Fruit fly (Drosophila melanogaster) whole organism, embryonic: ENCODE results near the gene Ir7g.

Experiments used
- B-H1 ChIP-seq: fragments of 200-800 bp; sonication (Bioruptor generic); IDR thresholded peaks from 3 replicates; pipeline ENCODE4 v1.3.6; 2022; ENCODE audit warnings: missing biosample characterization, missing genetic modification characterization
- CG10147 ChIP-seq: fragments of 200-800 bp; sonication (Bioruptor generic); optimal IDR thresholded peaks from 2 replicates; lab custom pipeline; 2019; ENCODE audit warnings: missing biosample characterization, mild to moderate bottlenecking, missing genetic modification characterization, moderate library complexity
- CG14710 ChIP-seq: fragments of 200-800 bp; sonication (Bioruptor generic); optimal IDR thresholded peaks from 3 replicates; lab custom pipeline; 2019; ENCODE audit warnings: missing biosample characterization, mild to moderate bottlenecking, missing genetic modification characterization, moderate library complexity
- CG14860 ChIP-seq: fragments of 200-800 bp; sonication (Bioruptor generic); IDR thresholded peaks from 3 replicates; pipeline ENCODE4 v1.3.6; 2022; ENCODE audit warnings: missing biosample characterization, missing genetic modification characterization; ENCODE audit not compliant: partially characterized antibody
- CG15011 ChIP-seq: fragments of 200-800 bp; sonication (Bioruptor generic); optimal IDR thresholded peaks from 3 replicates; lab custom pipeline; 2018; ENCODE audit warnings: missing biosample characterization, mild to moderate bottlenecking, missing genetic modification characterization
- CG15269 ChIP-seq: fragments of 200-800 bp; sonication (Bioruptor generic); optimal IDR thresholded peaks from 2 replicates; lab custom pipeline; 2018; ENCODE audit warnings: missing biosample characterization, mild to moderate bottlenecking, missing genetic modification characterization, moderate library complexity
- CG1603 ChIP-seq: fragments of 200-800 bp; sonication (Bioruptor generic); optimal IDR thresholded peaks from 2 replicates; lab custom pipeline; 2019; ENCODE audit warnings: missing biosample characterization, mild to moderate bottlenecking, missing genetic modification characterization, moderate library complexity
- CG30020 ChIP-seq: fragments of 200-800 bp; optimal IDR thresholded peaks from 2 replicates; lab custom pipeline; 2019; ENCODE audit warnings: missing biosample characterization, mild to moderate bottlenecking, missing genetic modification characterization, moderate library complexity
- CG34422 ChIP-seq: fragments of 200-800 bp; sonication (Bioruptor generic); IDR thresholded peaks from 3 replicates; pipeline ENCODE4 v1.3.6; 2022; ENCODE audit warnings: missing biosample characterization, missing genetic modification characterization
- CG3847 ChIP-seq: fragments of 200-800 bp; sonication (Bioruptor generic); IDR thresholded peaks from 2 replicates; pipeline ENCODE4 v1.3.6; 2022; ENCODE audit warnings: missing biosample characterization, missing genetic modification characterization
- CG5180 ChIP-seq: fragments of 200-800 bp; sonication (Bioruptor generic); optimal IDR thresholded peaks from 3 replicates; lab custom pipeline; 2017; ENCODE audit warnings: missing biosample characterization, missing genetic modification characterization, mild to moderate bottlenecking, moderate library complexity, missing genetic modification reagents
- CG6254 ChIP-seq: fragments of 200-800 bp; sonication (Bioruptor generic); optimal IDR thresholded peaks from 3 replicates; lab custom pipeline; 2017; ENCODE audit warnings: mild to moderate bottlenecking, missing biosample characterization, missing genetic modification reagents, missing genetic modification characterization
- CG8290 ChIP-seq, 3 experiments: fragments of 200-800 bp; sonication (Bioruptor generic); optimal IDR thresholded peaks; 2 replicates each; lab custom pipeline; 2016 to 2019; ENCODE audit warnings: missing biosample characterization in 3 of 3, missing genetic modification characterization in 3 of 3, mild to moderate bottlenecking in 2 of 3, moderate library complexity in 1 of 3
- Chrac-16 ChIP-seq: fragments of 200-800 bp; sonication (Bioruptor generic); optimal IDR thresholded peaks from 3 replicates; lab custom pipeline; 2016; ENCODE audit warnings: missing biosample characterization, missing genetic modification characterization
- Deaf1 ChIP-seq: fragments of 200-800 bp; optimal IDR thresholded peaks from 3 replicates; lab custom pipeline; 2019; ENCODE audit warnings: missing biosample characterization, mild to moderate bottlenecking, missing genetic modification characterization, moderate library complexity
- Dip2 ChIP-seq: fragments of 200-800 bp; sonication (Bioruptor generic); IDR thresholded peaks from 2 replicates; pipeline ENCODE4 v1.3.6; 2022; ENCODE audit warnings: missing biosample characterization, missing genetic modification characterization
- Dll ChIP-seq: fragments of 200-800 bp; sonication (Bioruptor generic); IDR thresholded peaks from 4 replicates; pipeline ENCODE4 v1.3.6; 2022; ENCODE audit warnings: missing biosample characterization, missing genetic modification characterization; ENCODE audit not compliant: partially characterized antibody
- Dref ChIP-seq: fragments of 200-800 bp; sonication (Bioruptor generic); IDR thresholded peaks from 2 replicates; pipeline ENCODE4 v1.3.6; 2022; ENCODE audit warnings: missing biosample characterization, missing genetic modification characterization
- Elba2 ChIP-seq: fragments of 200-800 bp; sonication (Bioruptor generic); optimal IDR thresholded peaks from 3 replicates; lab custom pipeline; 2016; ENCODE audit warnings: missing biosample characterization, missing genetic modification characterization
- Fer3 ChIP-seq: fragments of 200-800 bp; sonication (Bioruptor generic); optimal IDR thresholded peaks from 2 replicates; lab custom pipeline; 2018; ENCODE audit warnings: missing biosample characterization, mild to moderate bottlenecking, missing genetic modification characterization, moderate library complexity
- GATAe ChIP-seq: fragments of 200-800 bp; sonication (Bioruptor generic); conservative IDR thresholded peaks from 2 replicates; pipeline ENCODE4 v1.3.6; 2022; ENCODE audit warnings: missing biosample characterization, missing genetic modification characterization
- HmgZ ChIP-seq: fragments of 200-800 bp; sonication (Bioruptor generic); optimal IDR thresholded peaks from 2 replicates; lab custom pipeline; 2018; ENCODE audit warnings: missing biosample characterization, mild to moderate bottlenecking, missing genetic modification characterization
- MBD-R2 ChIP-seq: fragments of 200-800 bp; sonication (Bioruptor generic); IDR thresholded peaks from 2 replicates; pipeline ENCODE4 v1.3.6; 2022; ENCODE audit warnings: missing biosample characterization, missing genetic modification characterization
- Med ChIP-seq: fragments of 200-800 bp; sonication (Bioruptor generic); peaks from one replicate; lab custom pipeline; 2016; ENCODE audit warnings: missing biosample characterization, missing genetic modification characterization, mild to moderate bottlenecking, inconsistent platforms, moderate library complexity
- Pdp1 ChIP-seq, 2 experiments: fragments of 200-800 bp; sonication (Bioruptor generic); optimal IDR thresholded peaks; 3 replicates each; lab custom pipeline; 2016; ENCODE audit warnings: missing biosample characterization in 2 of 2, missing genetic modification characterization in 2 of 2, mild to moderate bottlenecking in 1 of 2, moderate library complexity in 1 of 2
- Rfx ChIP-seq: fragments of 200-800 bp; sonication (Bioruptor generic); IDR thresholded peaks from 2 replicates; pipeline ENCODE4 v1.3.6; 2022; ENCODE audit warnings: missing biosample characterization, missing genetic modification characterization
- Rx ChIP-seq: fragments of 200-800 bp; sonication (Bioruptor generic); IDR thresholded peaks from 2 replicates; pipeline ENCODE4 v1.3.6; 2022; ENCODE audit warnings: missing biosample characterization, missing genetic modification characterization
- Sox100B ChIP-seq: fragments of 200-800 bp; sonication (Bioruptor generic); optimal IDR thresholded peaks from 3 replicates; lab custom pipeline; 2018; ENCODE audit warnings: missing biosample characterization, mild to moderate bottlenecking, missing genetic modification characterization
- Stat92E ChIP-seq, 3 experiments: fragments of >200 bp in 2 of 3; fragments of 200-800 bp in 1 of 3; sonication (Bioruptor generic) in 1 of 3; optimal IDR thresholded peaks; 2 replicates each; lab custom pipeline; 2017 to 2019; ENCODE audit warnings: missing biosample characterization in 3 of 3, missing genetic modification characterization in 3 of 3, mild to moderate bottlenecking in 1 of 3, moderate library complexity in 1 of 3
- Xrp1 ChIP-seq: fragments of 200-800 bp; sonication (Bioruptor generic); IDR thresholded peaks from 2 replicates; pipeline ENCODE4 v1.3.6; 2022; ENCODE audit warnings: missing biosample characterization, missing genetic modification characterization
- ash1 ChIP-seq: fragments of 200-800 bp; sonication (Bioruptor generic); optimal IDR thresholded peaks from 2 replicates; lab custom pipeline; 2018; ENCODE audit warnings: missing biosample characterization, mild to moderate bottlenecking, missing genetic modification characterization
- bbx ChIP-seq: fragments of 200-800 bp; sonication (Bioruptor generic); IDR thresholded peaks from 2 replicates; pipeline ENCODE4 v1.3.6; 2022; ENCODE audit warnings: missing biosample characterization, missing genetic modification characterization; ENCODE audit not compliant: partially characterized antibody
- bsh ChIP-seq, 2 experiments: fragments of 200-800 bp; sonication (Bioruptor generic); optimal IDR thresholded peaks; 2 replicates each; lab custom pipeline; 2017 to 2018; ENCODE audit warnings: mild to moderate bottlenecking in 2 of 2, missing biosample characterization in 2 of 2, missing genetic modification characterization in 2 of 2, moderate library complexity in 1 of 2
- ci ChIP-seq: fragments of 200-800 bp; sonication (Bioruptor generic); IDR thresholded peaks from 3 replicates; pipeline ENCODE4 v1.3.6; 2022; ENCODE audit warnings: missing biosample characterization, missing genetic modification characterization
- dmrt11E ChIP-seq: fragments of 200-800 bp; sonication (Bioruptor generic); optimal IDR thresholded peaks from 3 replicates; lab custom pipeline; 2018; ENCODE audit warnings: missing biosample characterization, mild to moderate bottlenecking, missing genetic modification characterization, moderate library complexity
- gfzf ChIP-seq: fragments of 200-800 bp; sonication (Bioruptor generic); optimal IDR thresholded peaks from 2 replicates; lab custom pipeline; 2016; ENCODE audit warnings: missing biosample characterization, mild to moderate bottlenecking, missing genetic modification characterization, moderate library complexity
- grn ChIP-seq: fragments of 200-800 bp; sonication (Bioruptor generic); optimal IDR thresholded peaks from 3 replicates; lab custom pipeline; 2017; ENCODE audit warnings: missing biosample characterization, missing genetic modification characterization
- inv ChIP-seq: fragments of 200-800 bp; sonication (Bioruptor generic); IDR thresholded peaks from 2 replicates; pipeline ENCODE4 v1.3.6; 2022; ENCODE audit warnings: missing biosample characterization, missing genetic modification characterization; ENCODE audit not compliant: partially characterized antibody
- jigr1 ChIP-seq: fragments of 200-800 bp; sonication (Bioruptor generic); IDR thresholded peaks from 3 replicates; pipeline ENCODE4 v1.3.6; 2022; ENCODE audit warnings: missing biosample characterization, missing genetic modification characterization
- lab ChIP-seq: fragments of 200-800 bp; sonication (Bioruptor generic); optimal IDR thresholded peaks from 3 replicates; lab custom pipeline; 2017; ENCODE audit warnings: missing biosample characterization, missing genetic modification characterization, mild to moderate bottlenecking, moderate library complexity, missing genetic modification reagents
- mam ChIP-seq: fragments of 200-800 bp; sonication (Bioruptor generic); optimal IDR thresholded peaks from 3 replicates; lab custom pipeline; 2016; ENCODE audit warnings: missing biosample characterization, missing genetic modification characterization
- nerfin-1 ChIP-seq: fragments of 200-800 bp; sonication (Bioruptor generic); optimal IDR thresholded peaks from 3 replicates; lab custom pipeline; 2019; ENCODE audit warnings: missing biosample characterization, mild to moderate bottlenecking, missing genetic modification characterization, moderate library complexity
- org-1 ChIP-seq: fragments of 200-800 bp; sonication (Bioruptor generic); optimal IDR thresholded peaks from 2 replicates; lab custom pipeline; 2017; ENCODE audit warnings: missing biosample characterization, missing genetic modification characterization
- sd ChIP-seq: fragments of 200-800 bp; sonication (Bioruptor generic); optimal IDR thresholded peaks from 3 replicates; lab custom pipeline; 2018; ENCODE audit warnings: missing biosample characterization, mild to moderate bottlenecking, missing genetic modification characterization, moderate library complexity
- ssp ChIP-seq: fragments of 200-800 bp; sonication (Bioruptor generic); IDR thresholded peaks from 2 replicates; pipeline ENCODE4 v1.3.6; 2022; ENCODE audit warnings: missing biosample characterization, missing genetic modification characterization
- sug ChIP-seq: fragments of 200-800 bp; optimal IDR thresholded peaks from 2 replicates; lab custom pipeline; 2019; ENCODE audit warnings: missing biosample characterization, mild to moderate bottlenecking, missing genetic modification characterization, moderate library complexity
- unc-4 ChIP-seq: fragments of 200-800 bp; sonication (Bioruptor generic); IDR thresholded peaks from 2 replicates; pipeline ENCODE4 v1.3.6; 2022; ENCODE audit warnings: missing biosample characterization, missing genetic modification characterization; ENCODE audit not compliant: partially characterized antibody

Gene Ir7g

dm6 chrX:7935798-7936572 lies 51.5 kb downstream of the Ir7g start, which contains the start of gene Ubr3 (continued):
- peak; percentile 66 for TF ChIP-seq CG14860 (GFP tag; lab: Robert Waterston, UW)
- TF ChIP-seq inv (GFP tag; lab: Robert Waterston, UW): peak; percentile 74
- peak; percentile 4 for TF ChIP-seq mam (GFP tag; lab: Kevin White, UChicago)
- TF ChIP-seq ash1 (GFP tag; lab: Kevin White, UChicago): no peak
- TF ChIP-seq ssp (GFP tag; lab: Robert Waterston, UW): peak; percentile 90
- TF ChIP-seq nerfin-1 (tag; lab: Kevin White, UChicago): peak; percentile 22
- TF ChIP-seq CG15011 (GFP tag; lab: Kevin White, UChicago): no peak
- peak; percentile 29 for TF ChIP-seq CG30020 (tag; lab: Kevin White, UChicago)
- TF ChIP-seq CG5180 (GFP tag; lab: Kevin White, UChicago): no peak
- TF ChIP-seq ci (GFP tag; lab: Robert Waterston, UW): no peak
- TF ChIP-seq Dref (GFP tag; lab: Robert Waterston, UW): peak; percentile 87
- TF ChIP-seq Sox100B: no peak
- TF ChIP-seq Elba2: peak; percentile 17
- peak; percentile 64 for TF ChIP-seq sd (tag; lab: Kevin White, UChicago)
- peak; percentile 52 for TF ChIP-seq CG14710
- no peak for TF ChIP-seq Stat92E (GFP tag; optimal IDR thresholded peaks at IDR 0.05; lab: Kevin White, UChicago)
- peak; percentile 31; the same call in 1 of the 3 replicates for TF ChIP-seq CG34422 (GFP tag; lab: Robert Waterston, UW)
- TF ChIP-seq CG15269 (tag; lab: Kevin White, UChicago): peak; percentile 2
- TF ChIP-seq CG8290 (GFP tag; optimal IDR thresholded peaks at IDR 0.05; lab: Kevin White, UChicago): no peak
- TF ChIP-seq CG8290 (tag; optimal IDR thresholded peaks at IDR 0.05; lab: Kevin White, UChicago): peak in 1 of 2 experiments; percentile 59
- TF ChIP-seq Xrp1 (GFP tag; lab: Robert Waterston, UW): no peak
- TF ChIP-seq CG3847 (GFP tag; lab: Robert Waterston, UW): peak; percentile 32
- TF ChIP-seq grn: no peak
- TF ChIP-seq Chrac-16 (GFP tag; lab: Kevin White, UChicago): no peak
- no peak for TF ChIP-seq Dip2 (GFP tag; lab: Robert Waterston, UW)
- TF ChIP-seq CG1603 (tag; lab: Kevin White, UChicago): peak; percentile 71
- TF ChIP-seq MBD-R2 (GFP tag; lab: Robert Waterston, UW): peak; percentile 48; the same call in 1 of the 2 replicates
- no peak for TF ChIP-seq B-H1
- TF ChIP-seq bbx (GFP tag; lab: Robert Waterston, UW): peak; percentile 64
- TF ChIP-seq unc-4: peak; percentile 68
- no peak for TF ChIP-seq GATAe
- peak; percentile 72; the same call in 3 of the 4 replicates for TF ChIP-seq Dll
- no peak for TF ChIP-seq Fer3 (tag; lab: Kevin White, UChicago)
- TF ChIP-seq Rx (GFP tag; lab: Robert Waterston, UW): 0 out of 2 replicates have a peak, but pooled peaks have one; percentile 11
- TF ChIP-seq Pdp1 (GFP tag; optimal IDR thresholded peaks at IDR 0.05; lab: Kevin White, UChicago): peak in 1 of 2 experiments; percentile 19
- peak; percentile 67 for TF ChIP-seq Med
- TF ChIP-seq gfzf: peak; percentile 69
- no peak for TF ChIP-seq org-1
- TF ChIP-seq Rfx (GFP tag; lab: Robert Waterston, UW): peak; percentile 42
- TF ChIP-seq CG6254 (GFP tag; lab: Kevin White, UChicago): no peak
- peak; percentile 39 for TF ChIP-seq CG10147
- peak; percentile 47 for TF ChIP-seq lab (GFP tag; lab: Kevin White, UChicago)
- peak; percentile 57 for TF ChIP-seq sug (tag; lab: Kevin White, UChicago)
- TF ChIP-seq HmgZ: peak; percentile 49
- TF ChIP-seq dmrt11E (tag; lab: Kevin White, UChicago): no peak
- no peak for TF ChIP-seq bsh (GFP tag; optimal IDR thresholded peaks at IDR 0.05; lab: Kevin White, UChicago)
- TF ChIP-seq Deaf1 (tag; lab: Kevin White, UChicago): peak; percentile 69
- no peak for TF ChIP-seq jigr1 (GFP tag; lab: Robert Waterston, UW)
